Fruit fly (Drosophila melanogaster): Measurements from ENCODE around the gene Nse4.
A peak's percentile ranks its signal among the peaks of the same experiment; 100 is the strongest.

Nse4 gene

DNA sequence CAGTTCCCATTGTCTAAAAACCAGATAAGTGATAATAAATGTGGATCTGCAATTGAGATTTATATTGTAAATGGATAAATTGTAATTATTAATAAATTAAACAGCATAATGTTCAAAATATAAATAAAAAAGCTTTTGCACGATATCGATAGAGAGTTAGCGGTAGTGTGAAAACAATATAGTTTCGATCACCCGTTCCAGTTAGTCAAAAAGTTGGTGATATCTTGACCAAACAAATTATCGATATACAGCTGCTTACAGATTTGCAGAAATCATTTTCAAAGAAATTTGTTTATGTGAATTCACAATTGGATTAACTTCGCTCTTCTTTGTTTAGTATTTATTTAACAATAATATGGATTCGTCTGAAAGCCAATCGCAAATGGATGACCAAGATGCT, at the start of gene Nse4:
Gene Nse4 (plus strand): TSS at position 267 of the 400 bp plus-strand sequence.
- TF ChIP-seq Sin3A (optimal IDR thresholded peaks at IDR 0.05), result no peak
- TF ChIP-seq h (optimal IDR thresholded peaks at IDR 0.05), result no peak
- no peak for TF ChIP-seq Myc (optimal IDR thresholded peaks at IDR 0.05)
- TF ChIP-seq ttk (optimal IDR thresholded peaks at IDR 0.05), result no peak
- TF ChIP-seq psq (optimal IDR thresholded peaks at IDR 0.05), result no peak
- no peak for TF ChIP-seq insv (optimal IDR thresholded peaks at IDR 0.05)

DNA sequence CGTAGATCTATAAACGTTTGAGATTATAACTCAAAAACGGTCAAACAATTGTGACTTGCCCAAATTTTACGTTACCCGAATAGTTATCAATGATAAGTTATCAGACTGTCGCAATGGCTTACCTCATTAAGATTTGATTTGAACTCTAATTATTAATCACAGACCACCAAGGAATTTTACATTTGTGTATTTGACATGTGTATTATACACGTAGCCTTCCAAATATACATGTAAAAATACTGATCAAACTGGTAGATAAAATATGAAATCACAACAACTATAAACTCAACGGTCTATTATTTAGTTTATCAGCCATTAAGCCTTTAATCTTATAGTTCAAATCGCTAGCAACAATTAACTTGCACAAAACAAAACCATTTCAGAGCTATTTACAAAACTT, 45.8 kb upstream of the Nse4 start:
- TF ChIP-seq Myc (optimal IDR thresholded peaks at IDR 0.05) (no peak), insv (optimal IDR thresholded peaks at IDR 0.05) (no peak), Sin3A (optimal IDR thresholded peaks at IDR 0.05) (no peak), psq (optimal IDR thresholded peaks at IDR 0.05) (no peak), ttk (optimal IDR thresholded peaks at IDR 0.05) (no peak), h (optimal IDR thresholded peaks at IDR 0.05) (no peak)

DNA sequence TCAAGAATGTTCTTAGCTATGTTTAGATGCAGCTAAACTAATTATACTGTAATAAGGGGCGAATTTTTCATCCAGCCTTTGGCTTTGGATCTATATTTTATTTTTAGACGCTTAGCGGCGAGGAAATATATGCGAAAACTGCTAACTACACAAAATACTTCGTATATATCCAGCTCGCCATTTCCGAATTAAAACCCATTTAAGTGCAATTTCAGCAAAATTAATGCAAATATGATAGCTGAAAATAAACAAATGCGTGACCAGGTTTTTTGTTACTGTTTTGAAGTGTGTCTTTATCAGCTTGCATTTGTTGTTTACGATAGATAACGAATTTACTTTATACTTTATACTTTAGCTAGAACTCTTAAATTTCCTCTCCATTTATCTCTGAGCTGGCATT, 44.2 kb upstream of the Nse4 start:
- TF ChIP-seq h (optimal IDR thresholded peaks at IDR 0.05) (no peak), insv (optimal IDR thresholded peaks at IDR 0.05) (no peak), psq (optimal IDR thresholded peaks at IDR 0.05) (no peak)

DNA sequence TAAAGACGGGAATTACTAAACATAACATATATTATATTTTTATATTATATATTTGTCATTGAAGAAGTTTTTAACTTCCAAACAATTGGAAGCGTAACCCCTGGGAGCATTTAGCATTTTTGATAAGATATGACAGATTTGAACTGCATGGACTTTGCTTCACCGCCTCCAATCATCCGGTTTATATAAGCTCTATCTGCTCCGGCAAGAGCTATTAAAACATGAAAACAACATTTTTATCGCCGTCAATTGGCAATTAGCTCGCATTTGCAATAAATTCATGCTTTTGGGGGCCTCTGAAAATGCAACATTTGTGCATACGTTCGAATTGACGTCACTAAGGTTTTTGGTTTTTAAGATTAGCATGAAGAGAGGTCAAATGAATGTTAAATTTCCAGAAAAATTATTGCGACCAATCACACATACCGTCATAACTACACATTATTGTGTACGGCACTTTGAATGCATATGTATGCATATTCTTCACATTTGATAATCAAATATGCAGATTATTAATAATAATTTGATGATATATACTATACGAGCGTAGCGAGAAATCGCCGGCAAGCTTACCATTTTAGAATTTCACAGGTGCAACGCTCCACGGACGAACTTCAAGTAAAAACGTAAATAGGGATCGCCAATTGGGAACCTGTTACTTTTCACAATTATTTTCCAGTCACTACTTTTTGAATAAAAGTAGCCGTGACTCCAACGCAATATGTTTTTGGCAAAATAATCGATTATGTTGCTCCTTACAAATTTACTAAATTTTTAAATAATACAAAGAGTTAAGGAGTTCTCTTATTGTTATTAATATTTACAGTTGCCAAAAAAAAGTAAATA, 43.4 kb upstream of the Nse4 start, which contains the start of gene Mdh1:
Gene Mdh1 (minus strand): TSS at position 691 of the 846 bp plus-strand sequence.
- TF ChIP-seq psq (optimal IDR thresholded peaks at IDR 0.05) (peak; percentile 52), ttk (optimal IDR thresholded peaks at IDR 0.05) (no peak)

DNA sequence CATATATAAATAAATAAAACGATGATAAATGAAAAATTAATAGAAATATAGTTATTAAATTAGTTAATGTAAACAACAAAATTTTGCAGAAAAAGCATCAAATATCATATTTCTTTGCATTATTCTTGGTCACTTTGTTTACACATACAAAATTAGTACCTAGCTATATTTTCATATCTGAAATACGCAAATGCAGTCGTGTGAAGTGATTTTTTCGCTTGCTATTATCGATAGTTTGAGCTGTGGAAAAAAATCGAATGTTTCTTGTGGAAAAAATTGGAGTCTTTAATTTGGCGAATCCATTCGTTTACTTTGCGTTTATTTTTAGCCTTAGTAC, 42.8 kb upstream of the Nse4 start, which contains the start of gene Cnot4:
Gene Cnot4 (plus strand): TSS at position 229 of the 337 bp plus-strand sequence.
- TF ChIP-seq Sin3A (optimal IDR thresholded peaks at IDR 0.05), result no peak
- peak; percentile 31 for TF ChIP-seq psq (optimal IDR thresholded peaks at IDR 0.05)
- TF ChIP-seq ttk (optimal IDR thresholded peaks at IDR 0.05), result no peak

DNA sequence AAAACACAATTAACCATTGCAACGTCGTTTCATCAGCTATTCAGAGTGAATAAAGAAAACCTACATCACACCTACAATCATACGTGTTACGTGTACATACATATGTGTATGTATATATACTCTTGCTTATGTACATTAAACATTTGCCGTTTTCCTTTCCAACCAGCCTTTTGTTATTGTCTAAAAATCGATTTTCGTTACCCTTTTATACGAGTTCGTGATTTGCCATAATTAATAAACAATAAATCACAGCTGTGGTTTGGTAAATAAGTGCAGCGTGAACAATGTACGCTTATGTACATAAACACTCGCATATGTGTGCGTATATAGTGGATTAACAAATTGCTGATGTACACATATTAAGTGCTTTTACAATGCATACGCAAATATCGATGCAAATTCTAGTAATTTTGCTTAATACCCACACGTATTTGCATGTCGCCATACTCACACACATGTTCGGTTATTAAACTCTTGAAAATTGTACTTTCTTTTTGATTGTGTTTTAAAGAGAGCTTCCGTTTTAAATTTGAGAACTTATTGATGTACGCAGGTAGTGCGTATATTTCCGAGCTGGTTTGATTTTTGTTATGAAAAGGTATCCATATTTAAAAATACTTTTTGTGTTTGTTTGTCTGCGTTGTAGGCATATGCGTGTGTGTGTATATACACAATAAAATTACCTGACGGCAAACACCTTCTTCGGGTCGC, 42.2 kb upstream of the Nse4 start:
- TF ChIP-seq Myc (optimal IDR thresholded peaks at IDR 0.05) (no peak), Sin3A (optimal IDR thresholded peaks at IDR 0.05) (no peak), h (optimal IDR thresholded peaks at IDR 0.05) (no peak), ttk (optimal IDR thresholded peaks at IDR 0.05) (no peak), insv (optimal IDR thresholded peaks at IDR 0.05) (no peak), psq (optimal IDR thresholded peaks at IDR 0.05) (no peak)

DNA sequence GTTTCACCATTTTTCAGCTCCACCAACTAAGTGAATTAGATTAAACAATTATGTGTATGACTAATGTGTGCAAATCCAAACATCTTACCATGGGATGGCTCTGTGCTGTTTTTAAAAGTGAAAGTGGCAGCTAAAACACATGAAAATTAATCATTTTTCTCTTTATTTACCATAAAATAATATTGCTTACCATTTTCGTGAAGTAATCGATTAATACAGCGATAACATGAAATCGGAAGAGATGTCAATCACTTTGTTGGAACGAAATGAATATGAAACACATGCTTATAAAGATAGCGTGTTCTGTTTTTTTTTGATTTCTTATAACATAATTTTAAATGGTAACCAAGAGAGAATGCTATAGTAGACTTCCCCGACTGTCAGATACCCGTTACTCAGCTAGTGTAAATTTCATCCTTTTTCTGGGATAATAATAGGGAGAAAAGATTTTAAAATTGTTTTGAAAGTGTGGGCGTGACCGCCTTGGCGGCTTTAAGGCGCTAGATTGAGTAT, 35.4 kb upstream of the Nse4 start:
- TF ChIP-seq h (optimal IDR thresholded peaks at IDR 0.05) (no peak), Sin3A (optimal IDR thresholded peaks at IDR 0.05) (no peak), Myc (optimal IDR thresholded peaks at IDR 0.05) (no peak), insv (optimal IDR thresholded peaks at IDR 0.05) (no peak), psq (optimal IDR thresholded peaks at IDR 0.05) (no peak), ttk (optimal IDR thresholded peaks at IDR 0.05) (no peak)

DNA sequence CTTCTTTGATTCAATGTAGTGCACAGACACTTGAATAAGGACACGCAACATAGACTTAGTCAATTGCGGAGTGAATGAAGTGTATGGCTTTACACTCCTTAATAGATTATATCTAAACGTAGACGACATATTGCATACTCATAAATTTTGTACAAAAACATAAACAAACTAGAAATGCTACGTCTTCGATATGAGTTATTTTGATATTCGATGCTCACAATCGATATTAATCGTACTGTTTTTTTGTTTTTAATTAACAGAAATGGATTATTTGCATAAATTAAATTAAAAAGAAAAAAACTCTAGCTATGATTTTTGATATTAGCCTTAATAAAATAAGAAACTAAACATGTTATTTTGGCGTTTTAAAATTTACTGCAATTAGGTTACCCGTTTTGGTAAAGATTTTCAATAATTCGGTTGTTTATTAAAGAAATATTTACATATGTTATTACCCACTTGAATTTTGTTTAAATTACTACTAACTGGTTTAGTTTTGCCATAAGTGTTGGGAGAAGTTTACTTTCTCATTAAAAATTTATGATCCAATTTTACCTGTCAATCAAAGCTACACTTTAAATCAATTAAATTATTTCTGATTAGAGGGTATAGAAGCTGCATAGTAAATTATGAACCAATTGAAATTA, 34.1 kb upstream of the Nse4 start, which contains the start of the genes CG17768, LSm-4 and Ir31a:
Gene CG17768 (minus strand): TSS at position 196 of the 647 bp plus-strand sequence.
Gene LSm-4 (minus strand): TSS at position 196 of the 647 bp plus-strand sequence.
Gene Ir31a (plus strand): TSS at position 558 of the 647 bp plus-strand sequence.
- no peak for TF ChIP-seq ttk (optimal IDR thresholded peaks at IDR 0.05)
- TF ChIP-seq Sin3A (optimal IDR thresholded peaks at IDR 0.05), result no peak
- TF ChIP-seq psq (optimal IDR thresholded peaks at IDR 0.05), result no peak
- no peak for TF ChIP-seq h (optimal IDR thresholded peaks at IDR 0.05)
- TF ChIP-seq insv (optimal IDR thresholded peaks at IDR 0.05), result no peak
- no peak for TF ChIP-seq Myc (optimal IDR thresholded peaks at IDR 0.05)

DNA sequence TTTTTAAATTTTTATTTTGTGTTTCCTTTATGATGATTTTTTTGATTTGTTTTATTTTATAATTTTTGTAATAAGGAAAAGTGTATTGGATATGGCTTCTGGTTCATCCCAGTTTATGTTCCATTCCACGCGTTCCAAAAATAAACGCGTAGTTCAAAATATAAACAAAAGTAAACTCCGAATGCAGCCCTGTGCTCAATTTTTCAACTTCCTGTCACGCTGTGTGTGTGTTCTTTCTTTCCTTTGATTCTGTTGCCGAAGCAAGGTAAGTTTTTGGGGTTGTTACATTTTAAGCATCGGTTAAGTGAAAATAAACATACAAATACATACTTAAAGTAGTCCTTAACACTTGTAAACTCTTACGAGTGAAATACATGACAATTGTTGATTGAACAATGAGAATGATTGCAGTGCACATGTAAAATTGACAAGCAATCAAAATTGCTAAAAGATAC, 31.1 kb upstream of the Nse4 start, which contains the start of the genes Ip259 and RpS27A:
Gene Ip259 (plus strand): TSS at position 231 of the 455 bp plus-strand sequence.
Gene RpS27A (plus strand): TSS at position 231 of the 455 bp plus-strand sequence.
- TF ChIP-seq insv (optimal IDR thresholded peaks at IDR 0.05) (no peak), Sin3A (optimal IDR thresholded peaks at IDR 0.05) (no peak), Myc (optimal IDR thresholded peaks at IDR 0.05) (no peak), ttk (optimal IDR thresholded peaks at IDR 0.05) (no peak), h (optimal IDR thresholded peaks at IDR 0.05) (no peak), psq (optimal IDR thresholded peaks at IDR 0.05) (no peak)

DNA sequence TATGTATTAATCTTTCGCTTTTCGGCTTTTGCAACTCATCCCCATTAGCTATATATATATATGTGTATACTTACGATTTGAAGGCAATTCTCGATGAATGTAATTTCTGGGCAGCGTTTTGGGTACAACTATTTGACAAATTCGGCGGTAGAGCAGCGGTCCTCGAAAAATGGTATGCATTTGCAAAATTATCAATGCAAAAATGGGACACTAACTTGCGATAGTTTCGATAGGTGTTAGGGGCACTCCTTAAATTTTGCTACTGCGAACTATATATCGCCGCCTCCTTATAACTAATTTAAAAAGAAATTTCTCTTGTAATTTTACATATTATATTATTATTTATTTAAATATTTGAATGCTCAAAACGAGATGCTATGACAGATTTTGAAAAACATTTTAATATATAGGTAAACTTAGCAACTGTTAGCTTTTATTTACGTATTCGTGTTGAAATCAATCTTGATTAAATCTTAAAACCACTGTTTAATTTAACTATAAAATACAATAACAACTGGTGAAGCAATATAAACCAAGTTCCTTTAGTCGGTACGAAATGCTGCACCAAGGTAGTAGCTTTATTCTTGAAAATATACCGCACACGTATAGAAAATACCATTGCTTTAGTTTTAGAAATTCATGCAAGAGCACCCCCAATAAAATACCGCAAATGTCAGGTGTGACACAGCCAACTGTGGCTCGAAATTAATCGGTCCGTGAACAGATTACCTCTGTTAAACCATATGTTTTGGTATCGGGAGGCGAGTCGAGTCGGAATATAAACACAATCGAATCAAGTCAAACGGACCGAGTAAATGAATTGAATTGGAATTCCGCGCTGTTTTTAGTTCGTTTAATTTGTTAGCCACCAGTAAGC, 25.8 kb upstream of the Nse4 start, which contains the start of the genes CG5355 and Klp31E:
Gene CG5355 (minus strand): TSS at position 213 of the 877 bp plus-strand sequence.
Gene Klp31E (plus strand): TSS at position 767 of the 877 bp plus-strand sequence.
- TF ChIP-seq Myc (optimal IDR thresholded peaks at IDR 0.05) (no peak), insv (optimal IDR thresholded peaks at IDR 0.05) (no peak), psq (optimal IDR thresholded peaks at IDR 0.05) (no peak), Sin3A (optimal IDR thresholded peaks at IDR 0.05) (no peak), ttk (optimal IDR thresholded peaks at IDR 0.05) (no peak), h (optimal IDR thresholded peaks at IDR 0.05) (no peak)

DNA sequence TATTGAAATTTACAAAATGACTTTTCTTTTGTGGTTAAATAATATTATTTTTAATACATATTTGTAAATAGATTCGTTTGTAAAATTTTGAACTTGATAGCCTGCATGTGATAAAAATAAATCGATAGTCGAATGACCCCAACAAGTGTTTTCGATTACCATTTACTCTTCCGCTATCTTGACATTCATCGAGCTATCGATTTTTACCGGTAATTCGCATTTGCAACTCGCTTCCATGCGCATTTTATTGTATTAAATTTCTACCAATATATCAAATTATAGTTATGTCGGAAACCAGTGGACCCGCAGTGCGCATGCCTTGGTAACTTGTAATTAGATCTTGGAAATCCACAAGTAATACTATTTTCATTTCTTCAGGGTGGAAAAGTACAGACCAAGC, 20.3 kb upstream of the Nse4 start, which contains the start of gene RfC3:
Gene RfC3 (plus strand): TSS at position 210 of the 400 bp plus-strand sequence.
- TF ChIP-seq ttk (optimal IDR thresholded peaks at IDR 0.05) (no peak), h (optimal IDR thresholded peaks at IDR 0.05) (no peak), psq (optimal IDR thresholded peaks at IDR 0.05) (no peak), insv (optimal IDR thresholded peaks at IDR 0.05) (no peak), Sin3A (optimal IDR thresholded peaks at IDR 0.05) (no peak), Myc (optimal IDR thresholded peaks at IDR 0.05) (no peak)

Measured in Kc167 (cell line).